Worm (Caenorhabditis elegans) whole organism, early embryonic: ENCODE measurements around the gene aqp-8.
A peak's percentile ranks its signal among the peaks of the same experiment; 100 is the strongest.

Source experiments
- B0310.2 ChIP-seq: sonication (generic microtip); optimal IDR thresholded peaks from 2 replicates; lab custom pipeline; 2016; ENCODE audit warnings: mild to moderate bottlenecking, missing genetic modification characterization, missing compliant biosample characterization
- F13C5.2 ChIP-seq: sonication (generic microtip); optimal IDR thresholded peaks from 2 replicates; lab custom pipeline; 2017; ENCODE audit warnings: mild to moderate bottlenecking, missing genetic modification characterization, inconsistent platforms, missing compliant biosample characterization
- aly-1 ChIP-seq: sonication (generic microtip); optimal IDR thresholded peaks from 2 replicates; lab custom pipeline; 2016; ENCODE audit warnings: missing genetic modification characterization, missing compliant biosample characterization
- ama-1 ChIP-seq: fragments of 150-350 bp; optimal IDR thresholded peaks from 2 replicates; lab custom pipeline; 2014
- ceh-13 ChIP-seq: fragments of 200-800 bp; sonication (Bioruptor generic); optimal IDR thresholded peaks from 2 replicates; lab custom pipeline; 2018; ENCODE audit warnings: mild to moderate bottlenecking, missing genetic modification characterization, missing compliant biosample characterization
- ceh-36 ChIP-seq: sonication (generic microtip); optimal IDR thresholded peaks from 2 replicates; lab custom pipeline; 2016; ENCODE audit warnings: missing genetic modification characterization, inconsistent platforms, missing compliant biosample characterization
- ets-7 ChIP-seq: sonication (generic microtip); optimal IDR thresholded peaks from 2 replicates; lab custom pipeline; 2016; ENCODE audit warnings: missing genotype, missing genetic modification characterization, missing compliant biosample characterization
- flt-1 ChIP-seq: fragments of 200-800 bp; sonication (Bioruptor generic); IDR thresholded peaks from 2 replicates; pipeline ENCODE4 v1.3.6; 2022; ENCODE audit warnings: missing genetic modification characterization, missing compliant biosample characterization
- hmbx-1 ChIP-seq: sonication (generic microtip); optimal IDR thresholded peaks from 2 replicates; lab custom pipeline; 2016; ENCODE audit warnings: mild to moderate bottlenecking, missing genetic modification characterization, missing compliant biosample characterization
- hmg-4 ChIP-seq: fragments of 200-800 bp; sonication (Bioruptor generic); optimal IDR thresholded peaks from 2 replicates; lab custom pipeline; 2018; ENCODE audit warnings: mild to moderate bottlenecking, missing genetic modification characterization, missing compliant biosample characterization
- hnd-1 ChIP-seq: sonication (generic microtip); optimal IDR thresholded peaks from 2 replicates; lab custom pipeline; 2016; ENCODE audit warnings: missing genetic modification characterization, missing compliant biosample characterization
- pes-1 ChIP-seq: fragments of 200-800 bp; sonication (Bioruptor generic); IDR thresholded peaks from 2 replicates; pipeline ENCODE4 v1.3.6; 2022; ENCODE audit warnings: missing genetic modification reagents, missing genetic modification characterization, missing compliant biosample characterization
- scrt-1 ChIP-seq: fragments of 200-800 bp; sonication (Bioruptor generic); IDR thresholded peaks from 2 replicates; pipeline ENCODE4 v1.3.6; 2022; ENCODE audit warnings: missing genetic modification characterization, missing compliant biosample characterization
- sea-1 ChIP-seq: fragments of 200-800 bp; sonication (Bioruptor generic); conservative IDR thresholded peaks from 2 replicates; pipeline ENCODE4 v1.3.6; 2022; ENCODE audit warnings: missing genetic modification characterization, missing compliant biosample characterization
- tbx-11 ChIP-seq: fragments of 200-800 bp; sonication (Bioruptor generic); IDR thresholded peaks from 2 replicates; pipeline ENCODE4 v1.3.6; 2022; ENCODE audit warnings: missing genetic modification characterization, missing compliant biosample characterization
- tbx-37 ChIP-seq: fragments of 200-800 bp; sonication (Bioruptor generic); conservative IDR thresholded peaks from 2 replicates; pipeline ENCODE4 v1.3.6; 2022; ENCODE audit warnings: missing genetic modification reagents, missing genetic modification characterization, missing compliant biosample characterization
- tra-4 ChIP-seq: sonication (generic microtip); optimal IDR thresholded peaks from 2 replicates; lab custom pipeline; 2017; ENCODE audit warnings: missing genetic modification characterization, missing compliant biosample characterization

aqp-8 gene

ce11 chrX:4699411-4700050 lies 5.2 kb downstream of the aqp-8 start, which contains the start of gene hyl-2:
hyl-2 (minus strand) TSS chrX:4699461.
- TF ChIP-seq tra-4 (tag; lab: Kevin White, UChicago): no peak
- no peak for TF ChIP-seq tbx-11 (GFP tag; lab: Robert Waterston, UW)
- TF ChIP-seq scrt-1: no peak
- peak; percentile 47 for TF ChIP-seq hmg-4 (GFP tag; lab: Kevin White, UChicago)
- no peak for TF ChIP-seq ceh-13
- no peak for TF ChIP-seq B0310.2 (tag; lab: Kevin White, UChicago)
- no peak for TF ChIP-seq ets-7 (tag; lab: Kevin White, UChicago)
- no peak for TF ChIP-seq flt-1 (GFP tag; lab: Robert Waterston, UW)
- no peak for TF ChIP-seq tbx-37 (GFP tag; lab: Robert Waterston, UW)
- TF ChIP-seq F13C5.2 (tag; lab: Kevin White, UChicago): peak; percentile 28
- TF ChIP-seq ceh-36 (tag; lab: Kevin White, UChicago): no peak

- no peak for TF ChIP-seq flt-1 (GFP tag; lab: Robert Waterston, UW)
- TF ChIP-seq pes-1 (GFP tag; lab: Robert Waterston, UW): no peak
- TF ChIP-seq ets-7 (tag; lab: Kevin White, UChicago): no peak
- TF ChIP-seq ceh-36 (tag; lab: Kevin White, UChicago): no peak
- TF ChIP-seq B0310.2 (tag; lab: Kevin White, UChicago): no peak
- no peak for TF ChIP-seq ceh-13
- TF ChIP-seq hnd-1: no peak
- TF ChIP-seq sea-1 (GFP tag; lab: Robert Waterston, UW): no peak
- TF ChIP-seq scrt-1: no peak
- no peak for TF ChIP-seq aly-1 (tag; lab: Kevin White, UChicago)
Measured at ce11 chrX:4698271-4698670, 6.5 kb downstream of the aqp-8 start.

- TF ChIP-seq aly-1 (tag; lab: Kevin White, UChicago): no peak
- no peak for TF ChIP-seq tbx-11 (GFP tag; lab: Robert Waterston, UW)
- no peak for TF ChIP-seq tra-4 (tag; lab: Kevin White, UChicago)
- TF ChIP-seq ceh-36 (tag; lab: Kevin White, UChicago): no peak
- TF ChIP-seq ama-1 (lab: Kevin White, UChicago): no peak
- no peak for TF ChIP-seq B0310.2 (tag; lab: Kevin White, UChicago)
- TF ChIP-seq hnd-1: no peak
- no peak for TF ChIP-seq flt-1 (GFP tag; lab: Robert Waterston, UW)
Measured at ce11 chrX:4694611-4695370, 10.0 kb downstream of the aqp-8 start.

- no peak for TF ChIP-seq tra-4 (tag; lab: Kevin White, UChicago)
- TF ChIP-seq F13C5.2 (tag; lab: Kevin White, UChicago): no peak
- no peak for TF ChIP-seq hnd-1
- TF ChIP-seq scrt-1: no peak
Measured at ce11 chrX:4691148-4691773, 13.5 kb downstream of the aqp-8 start, which contains the start of gene K02G10.5. K02G10.5 (minus strand) TSS chrX:4691198.

ce11 chrX:4685579-4685978 lies 19.2 kb downstream of the aqp-8 start:
- TF ChIP-seq ama-1 (lab: Kevin White, UChicago) (no peak), tbx-37 (GFP tag; lab: Robert Waterston, UW) (no peak), ceh-36 (tag; lab: Kevin White, UChicago) (no peak), flt-1 (GFP tag; lab: Robert Waterston, UW) (no peak), ceh-13 (no peak), sea-1 (GFP tag; lab: Robert Waterston, UW) (no peak), B0310.2 (tag; lab: Kevin White, UChicago) (no peak), tbx-11 (GFP tag; lab: Robert Waterston, UW) (no peak), pes-1 (GFP tag; lab: Robert Waterston, UW) (no peak), scrt-1 (no peak), tra-4 (tag; lab: Kevin White, UChicago) (no peak), hmbx-1 (tag; lab: Kevin White, UChicago) (no peak), aly-1 (tag; lab: Kevin White, UChicago) (no peak), F13C5.2 (tag; lab: Kevin White, UChicago) (no peak), hnd-1 (no peak), hmg-4 (GFP tag; lab: Kevin White, UChicago) (no peak), ets-7 (tag; lab: Kevin White, UChicago) (no peak)

- TF ChIP-seq ama-1 (lab: Kevin White, UChicago) (no peak), tbx-37 (GFP tag; lab: Robert Waterston, UW) (no peak), scrt-1 (no peak), flt-1 (GFP tag; lab: Robert Waterston, UW) (no peak), ceh-36 (tag; lab: Kevin White, UChicago) (no peak), sea-1 (GFP tag; lab: Robert Waterston, UW) (no peak), tbx-11 (GFP tag; lab: Robert Waterston, UW) (no peak), pes-1 (GFP tag; lab: Robert Waterston, UW) (no peak), B0310.2 (tag; lab: Kevin White, UChicago) (no peak), hmbx-1 (tag; lab: Kevin White, UChicago) (no peak), aly-1 (tag; lab: Kevin White, UChicago) (no peak), hmg-4 (GFP tag; lab: Kevin White, UChicago) (no peak), F13C5.2 (tag; lab: Kevin White, UChicago) (no peak), tra-4 (tag; lab: Kevin White, UChicago) (no peak), hnd-1 (no peak), ets-7 (tag; lab: Kevin White, UChicago) (no peak)
Measured at ce11 chrX:4682616-4683015, 22.2 kb downstream of the aqp-8 start, which contains the start of gene K02G10.15. K02G10.15 (minus strand) TSS chrX:4682716.
